Worm (Caenorhabditis elegans) whole organism, L3 larva: ENCODE data around the gene snf-10.

ENCODE experiments used
- R02D3.7 ChIP-seq: fragments of 150-350 bp; optimal IDR thresholded peaks from 2 replicates; lab custom pipeline; 2014; ENCODE audit warnings: missing biosample characterization, missing genetic modification characterization
- ceh-28 ChIP-seq: fragments of 150-350 bp; optimal IDR thresholded peaks from 2 replicates; lab custom pipeline; 2014; ENCODE audit warnings: missing biosample characterization, missing genetic modification reagents, missing genetic modification characterization
- ceh-9 ChIP-seq: sonication (generic microtip); optimal IDR thresholded peaks from 2 replicates; lab custom pipeline; 2018; ENCODE audit warnings: missing biosample characterization, missing genetic modification characterization
- elt-1 ChIP-seq: fragments of 150-350 bp; optimal IDR thresholded peaks from 2 replicates; lab custom pipeline; 2014; ENCODE audit warnings: missing biosample characterization, missing genetic modification characterization
- mdl-1 ChIP-seq: fragments of 150-350 bp; optimal IDR thresholded peaks from 2 replicates; lab custom pipeline; 2014; ENCODE audit warnings: missing biosample characterization, missing genetic modification characterization
- nhr-76 ChIP-seq: fragments of 150-350 bp; sonication (generic microtip); optimal IDR thresholded peaks from 5 replicates; lab custom pipeline; 2014; ENCODE audit warnings: missing biosample characterization, missing genetic modification characterization
- ztf-11 ChIP-seq: fragments of 150-350 bp; optimal IDR thresholded peaks from 2 replicates; lab custom pipeline; 2014; ENCODE audit warnings: missing biosample characterization, missing genetic modification characterization

- TF ChIP-seq elt-1 (no peak), mdl-1 (tag; lab: Kevin White, UChicago) (no peak), ztf-11 (no peak), R02D3.7 (tag; lab: Kevin White, UChicago) (no peak), ceh-28 (no peak), ceh-9 (tag; lab: Kevin White, UChicago) (no peak), nhr-76 (tag; lab: Kevin White, UChicago) (no peak)
These were observed 24.9 kb upstream of the snf-10 start for ce11 chrV:10465478-10465877.
